Worm (Caenorhabditis elegans): ENCODE data around the gene K03A11.5.

ce11 chrX:13062934-13063585 lies at the start of gene K03A11.5:
- no peak for TF ChIP-seq madf-3 (GFP tag; IDR thresholded peaks at IDR 0.05)
- no peak for TF ChIP-seq B0261.1 (tag; optimal IDR thresholded peaks at IDR 0.05)
- no peak for TF ChIP-seq pbrm-1 (GFP tag; IDR thresholded peaks at IDR 0.05)
- no peak for TF ChIP-seq lsy-27 (tag; optimal IDR thresholded peaks at IDR 0.05; ENCODE audit: borderline replicate concordance, insufficient read depth)
- TF ChIP-seq dpl-1 (GFP tag; optimal IDR thresholded peaks at IDR 0.05): no peak
- no peak for TF ChIP-seq F49E8.2 (tag; optimal IDR thresholded peaks at IDR 0.05; ENCODE audit: insufficient read depth)
- no peak for TF ChIP-seq hrde-1 (tag; optimal IDR thresholded peaks at IDR 0.05; ENCODE audit: borderline replicate concordance)
- TF ChIP-seq ztf-25 (GFP tag; IDR thresholded peaks at IDR 0.05): no peak
